Worm (Caenorhabditis elegans) whole organism, early embryonic: ENCODE measurements around the gene K09H11.6.

Source experiments
- B0310.2 ChIP-seq: sonication (generic microtip); optimal IDR thresholded peaks from 2 replicates; lab custom pipeline; 2016; ENCODE audit warnings: mild to moderate bottlenecking, missing genetic modification characterization, missing compliant biosample characterization
- F13C5.2 ChIP-seq: sonication (generic microtip); optimal IDR thresholded peaks from 2 replicates; lab custom pipeline; 2017; ENCODE audit warnings: mild to moderate bottlenecking, missing genetic modification characterization, inconsistent platforms, missing compliant biosample characterization
- ama-1 ChIP-seq: fragments of 150-350 bp; optimal IDR thresholded peaks from 2 replicates; lab custom pipeline; 2014
- flt-1 ChIP-seq: fragments of 200-800 bp; sonication (Bioruptor generic); IDR thresholded peaks from 2 replicates; pipeline ENCODE4 v1.3.6; 2022; ENCODE audit warnings: missing genetic modification characterization, missing compliant biosample characterization
- hnd-1 ChIP-seq: sonication (generic microtip); optimal IDR thresholded peaks from 2 replicates; lab custom pipeline; 2016; ENCODE audit warnings: missing genetic modification characterization, missing compliant biosample characterization
- pes-1 ChIP-seq: fragments of 200-800 bp; sonication (Bioruptor generic); IDR thresholded peaks from 2 replicates; pipeline ENCODE4 v1.3.6; 2022; ENCODE audit warnings: missing genetic modification reagents, missing genetic modification characterization, missing compliant biosample characterization
- scrt-1 ChIP-seq: fragments of 200-800 bp; sonication (Bioruptor generic); IDR thresholded peaks from 2 replicates; pipeline ENCODE4 v1.3.6; 2022; ENCODE audit warnings: missing genetic modification characterization, missing compliant biosample characterization
- tbx-11 ChIP-seq: fragments of 200-800 bp; sonication (Bioruptor generic); IDR thresholded peaks from 2 replicates; pipeline ENCODE4 v1.3.6; 2022; ENCODE audit warnings: missing genetic modification characterization, missing compliant biosample characterization

- TF ChIP-seq scrt-1 (no peak), ama-1 (lab: Kevin White, UChicago) (no peak), flt-1 (GFP tag; lab: Robert Waterston, UW) (no peak), B0310.2 (tag; lab: Kevin White, UChicago) (no peak), tbx-11 (no peak), hnd-1 (tag; lab: Kevin White, UChicago) (no peak), F13C5.2 (tag; lab: Kevin White, UChicago) (no peak), pes-1 (GFP tag; lab: Robert Waterston, UW) (no peak)
Measured at ce11 chrV:5726463-5726862, 9.5 kb downstream of the K09H11.6 start, which contains the start of gene K09H11.4.
